In the genomic region with DNA sequence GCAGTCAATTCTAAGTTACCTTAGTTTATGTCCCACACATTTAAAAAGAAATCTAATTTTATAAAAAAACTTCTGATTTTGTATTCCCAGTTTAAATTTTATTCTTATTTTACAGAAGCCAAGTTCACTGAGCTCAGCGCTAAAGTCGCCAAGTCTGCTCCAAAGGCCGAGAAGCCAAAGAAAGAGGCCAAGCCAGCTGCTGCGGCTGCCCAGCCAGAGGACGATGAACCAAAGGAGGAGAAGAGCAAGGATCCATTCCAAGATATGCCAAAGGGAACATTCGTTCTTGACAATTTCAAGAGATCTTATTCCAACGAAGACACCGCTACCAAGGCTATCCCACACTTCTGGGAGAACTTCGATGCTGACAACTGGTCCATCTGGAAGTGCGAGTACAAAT, we compare ENCODE assay signal across 1 worm cellular context.
TF ChIP-seq lines count a peak whose summit lies in the region.

No protein-coding gene starts in this region.

TF ChIP-seq in whole organism, L4 larva, 104 proteins besides CTCF, POLR2A, EP300 and RAD21 (continued from another document):
- TF ChIP-seq mep-1 (tag; optimal IDR thresholded peaks at IDR 0.05; lab: Kevin White, UChicago): no peak
